Worm (Caenorhabditis elegans): ENCODE results near the gene ufd-2.
A peak's percentile ranks its signal among the peaks of the same experiment; 100 is the strongest.

ufd-2 gene

DNA sequence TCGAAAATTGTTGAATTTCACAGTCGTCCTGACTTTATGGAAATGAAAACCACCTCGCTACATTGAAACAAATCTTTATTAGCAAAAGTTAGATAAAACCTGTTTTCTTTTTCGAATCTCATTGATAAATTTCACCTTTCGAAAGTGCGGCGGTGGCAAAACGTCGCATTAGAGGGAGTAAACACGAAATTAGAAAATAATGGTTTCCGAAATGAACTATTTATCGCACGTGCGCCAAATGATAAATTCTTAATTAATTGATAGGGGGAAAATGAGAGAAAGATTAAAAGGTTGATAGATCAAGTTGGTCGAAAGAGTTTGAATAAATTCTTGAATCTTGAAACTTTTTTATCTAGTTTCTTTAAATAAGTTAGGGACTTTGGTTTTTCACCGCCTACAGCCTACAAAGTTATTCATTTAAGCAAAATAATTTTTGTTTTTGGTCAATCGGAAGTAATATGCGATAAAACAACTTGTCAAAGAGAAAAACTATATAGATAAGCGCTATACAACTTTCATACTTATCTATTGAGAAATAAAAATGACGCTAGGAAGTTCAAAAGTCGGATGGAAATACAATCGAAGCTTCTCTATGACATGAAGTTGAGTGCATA, 8.6 kb downstream of the ufd-2 start (continued):
- TF ChIP-seq hlh-17 (GFP tag; optimal IDR thresholded peaks at IDR 0.05; ENCODE audit: borderline replicate concordance) (no peak), fkh-4 (tag; optimal IDR thresholded peaks at IDR 0.05; ENCODE audit: borderline replicate concordance) (no peak), nhr-237 (tag; optimal IDR thresholded peaks at IDR 0.05) (no peak), sox-4 (tag; optimal IDR thresholded peaks at IDR 0.05) (no peak)

DNA sequence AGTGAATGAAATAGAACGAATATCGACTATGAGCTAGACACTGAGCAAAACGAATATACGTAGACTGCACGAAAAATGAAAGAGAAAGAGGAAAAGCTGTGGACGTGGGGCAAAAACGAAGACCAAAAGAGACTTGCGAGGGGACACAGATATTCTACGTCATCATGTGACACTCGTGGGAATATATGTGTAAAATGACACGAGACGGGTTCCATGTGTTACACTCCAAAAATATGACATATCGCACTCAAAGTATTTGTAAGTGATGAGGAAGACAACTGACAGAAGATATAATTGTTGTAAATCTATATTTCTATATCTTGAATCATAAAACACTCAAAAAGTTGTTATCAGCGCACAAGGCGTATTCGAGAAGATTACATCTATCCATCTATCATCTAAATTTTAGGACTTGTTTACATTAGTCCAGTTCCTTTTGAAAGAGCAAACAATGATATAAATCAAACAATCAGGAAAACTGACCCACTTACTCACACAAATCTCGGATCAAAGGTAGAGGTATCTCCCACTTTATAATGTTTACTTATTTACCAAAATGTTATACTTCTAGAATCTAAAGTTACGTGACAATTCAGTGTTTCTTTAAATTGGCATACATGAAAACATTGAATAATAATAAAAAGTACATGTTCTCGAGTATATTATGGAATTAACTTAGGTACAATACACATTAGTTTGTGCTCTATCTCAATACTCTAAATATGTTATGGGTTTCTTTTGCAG, 9.4 kb downstream of the ufd-2 start:
- TF ChIP-seq pax-3 (tag; optimal IDR thresholded peaks at IDR 0.05) (peak; percentile 13), efl-3 (GFP tag; optimal IDR thresholded peaks at IDR 0.05) (no peak), sptf-1 (tag; optimal IDR thresholded peaks at IDR 0.05) (no peak), grh-1 (GFP tag; IDR thresholded peaks at IDR 0.05) (no peak), unc-130 (tag; optimal IDR thresholded peaks at IDR 0.05) (peak; percentile 23), ztf-11 (tag; optimal IDR thresholded peaks at IDR 0.05) (peak in 1 of 2 experiments; percentile 18), rnt-1 (tag; optimal IDR thresholded peaks at IDR 0.05) (no peak), lin-35 (GFP tag; optimal IDR thresholded peaks at IDR 0.05) (peak; percentile 49 to 61), xbp-1 (tag; optimal IDR thresholded peaks at IDR 0.05) (peak; percentile 53), nhr-71 (tag; optimal IDR thresholded peaks at IDR 0.05) (peak; percentile 89), nhr-85 (tag) (peak; percentile 44), elt-2 (tag; optimal IDR thresholded peaks at IDR 0.05) (no peak), hlh-4 (tag; optimal IDR thresholded peaks at IDR 0.05) (no peak), nhr-237 (tag; optimal IDR thresholded peaks at IDR 0.05) (no peak), irx-1 (tag; optimal IDR thresholded peaks at IDR 0.05) (peak; percentile 38), efl-1 (optimal IDR thresholded peaks at IDR 0.05) (peak; percentile 19 to 44), efl-1 (GFP tag; optimal IDR thresholded peaks at IDR 0.05 in 1 of 2) (peak; percentile 18 to 91), zip-4 (GFP tag; optimal IDR thresholded peaks at IDR 0.05) (no peak), sox-4 (tag; optimal IDR thresholded peaks at IDR 0.05) (no peak), aha-1 (tag; optimal IDR thresholded peaks at IDR 0.05) (no peak), lin-39 (tag; optimal IDR thresholded peaks at IDR 0.05) (no peak), unc-62 (GFP tag; optimal IDR thresholded peaks at IDR 0.05) (no peak), egl-13 (tag; optimal IDR thresholded peaks at IDR 0.05) (no peak), nhr-76 (tag; optimal IDR thresholded peaks at IDR 0.05) (no peak), C34B4.2 (tag; optimal IDR thresholded peaks at IDR 0.05) (no peak), lin-14 (GFP tag; optimal IDR thresholded peaks at IDR 0.05) (peak; percentile 92), ceh-88 (GFP tag; IDR thresholded peaks at IDR 0.05) (no peak; the same call in 1 of the 2 replicates), zag-1 (tag; optimal IDR thresholded peaks at IDR 0.05) (no peak), vab-15 (tag; optimal IDR thresholded peaks at IDR 0.05) (no peak), swsn-7 (tag; optimal IDR thresholded peaks at IDR 0.05) (peak; percentile 54), Y116A8C.19 (tag; optimal IDR thresholded peaks at IDR 0.05; ENCODE audit: borderline replicate concordance) (no peak), aly-2 (tag; optimal IDR thresholded peaks at IDR 0.05) (no peak), nhr-19 (GFP tag; conservative IDR thresholded peaks at IDR 0.05) (peak; percentile 81), unc-30 (tag; optimal IDR thresholded peaks at IDR 0.05) (no peak), unc-98 (GFP tag; IDR thresholded peaks at IDR 0.05) (no peak), pqm-1 (tag; optimal IDR thresholded peaks at IDR 0.05) (no peak), skn-1 (tag; optimal IDR thresholded peaks at IDR 0.05) (peak; percentile 35), nhr-47 (tag; optimal IDR thresholded peaks at IDR 0.05) (peak; percentile 70), nhr-12 (tag; optimal IDR thresholded peaks at IDR 0.05) (no peak), nhr-77 (tag; optimal IDR thresholded peaks at IDR 0.05) (no peak), fos-1 (tag; optimal IDR thresholded peaks at IDR 0.05) (no peak), lsy-2 (tag; optimal IDR thresholded peaks at IDR 0.05) (peak; percentile 56 to 64), pag-3 (tag; optimal IDR thresholded peaks at IDR 0.05; ENCODE audit: borderline replicate concordance, insufficient read depth) (no peak), tbx-2 (tag; optimal IDR thresholded peaks at IDR 0.05) (peak; percentile 54), mdl-1 (tag; optimal IDR thresholded peaks at IDR 0.05) (peak in 1 of 2 experiments; percentile 78), F16B12.6 (tag; optimal IDR thresholded peaks at IDR 0.05) (no peak), dsc-1 (tag; optimal IDR thresholded peaks at IDR 0.05) (peak; percentile 38)
